Fruit fly (Drosophila melanogaster): ENCODE results near the gene Wwox.

dm6 chr2L:7992654-7993053 is 11.4 kb downstream of the Wwox start:
- TF ChIP-seq ey (GFP tag; optimal IDR thresholded peaks at IDR 0.05) (no peak), Dfd (GFP tag; optimal IDR thresholded peaks at IDR 0.05) (no peak), Hr78 (GFP tag; optimal IDR thresholded peaks at IDR 0.05) (no peak), Hr83 (GFP tag; optimal IDR thresholded peaks at IDR 0.05; ENCODE audit: poor library complexity, severe bottlenecking) (no peak), Sp1 (GFP tag; optimal IDR thresholded peaks at IDR 0.05) (no peak), Mio (GFP tag; optimal IDR thresholded peaks at IDR 0.05) (no peak), usp (GFP tag; optimal IDR thresholded peaks at IDR 0.05) (no peak), Myc (optimal IDR thresholded peaks at IDR 0.05) (no peak), pan (optimal IDR thresholded peaks at IDR 0.05) (no peak), Jra (GFP tag; optimal IDR thresholded peaks at IDR 0.05) (no peak), dsf (GFP tag; optimal IDR thresholded peaks at IDR 0.05; ENCODE audit: borderline replicate concordance) (no peak), h (GFP tag; optimal IDR thresholded peaks at IDR 0.05) (no peak), woc (GFP tag; optimal IDR thresholded peaks at IDR 0.05) (no peak)
